Worm (Caenorhabditis elegans): ENCODE results near the gene ZK353.9.

- no peak for TF ChIP-seq him-1 (tag; optimal IDR thresholded peaks at IDR 0.05)
- TF ChIP-seq dao-5 (tag; optimal IDR thresholded peaks at IDR 0.05) = no peak
- TF ChIP-seq W03F9.2 (tag; optimal IDR thresholded peaks at IDR 0.05) = no peak
These were observed 35.3 kb downstream of the ZK353.9 start for ce11 chrIII:8444433-8445090.

All from whole organism, L4/young adult.